Worm (Caenorhabditis elegans): ENCODE measurements around the gene trmt-10C.2.

DNA sequence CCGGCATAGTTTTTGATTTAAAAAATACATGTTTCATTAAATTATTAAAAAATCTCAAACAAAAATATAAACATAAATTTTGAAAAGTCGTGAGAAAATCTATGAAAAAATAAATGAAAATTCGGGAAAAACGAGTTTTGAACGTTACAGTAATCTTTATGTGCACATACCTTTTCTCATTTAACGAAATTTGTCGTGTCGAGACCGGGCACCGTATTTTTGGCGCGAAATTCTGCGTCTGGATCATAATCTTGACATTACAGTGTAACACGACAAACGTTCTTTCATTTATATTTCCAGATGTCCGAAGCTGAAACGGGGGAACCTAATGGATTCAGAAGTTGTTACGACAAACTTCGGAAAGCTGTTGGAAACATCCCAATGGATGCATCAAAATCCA lies 43.5 kb downstream of the trmt-10C.2 start, which contains the start of gene C16A3.2:
- TF ChIP-seq lin-39 (tag; optimal IDR thresholded peaks at IDR 0.05) (no peak), lin-13 (GFP tag; optimal IDR thresholded peaks at IDR 0.05) (no peak), zag-1 (tag; optimal IDR thresholded peaks at IDR 0.05) (no peak), nhr-237 (tag; optimal IDR thresholded peaks at IDR 0.05) (no peak), unc-62 (GFP tag; optimal IDR thresholded peaks at IDR 0.05) (no peak), ceh-16 (tag; optimal IDR thresholded peaks at IDR 0.05) (no peak), aly-2 (tag; optimal IDR thresholded peaks at IDR 0.05) (no peak), fos-1 (tag; optimal IDR thresholded peaks at IDR 0.05) (no peak), C34F6.9 (tag; optimal IDR thresholded peaks at IDR 0.05) (no peak), egl-27 (tag; optimal IDR thresholded peaks at IDR 0.05) (no peak)
